Worm (Caenorhabditis elegans) whole organism, late embryonic: Measurements from ENCODE around the gene C06A6.4.

ENCODE experiments used
- F13H6.1 ChIP-seq: sonication (generic microtip); optimal IDR thresholded peaks from 2 replicates; lab custom pipeline; 2016; ENCODE audit warnings: missing genetic modification characterization, missing compliant biosample characterization
- K02D7.2 ChIP-seq: sonication (generic microtip); optimal IDR thresholded peaks from 2 replicates; lab custom pipeline; 2017; ENCODE audit warnings: mild to moderate bottlenecking, missing genetic modification characterization, missing compliant biosample characterization
- Y22D7AL.16 ChIP-seq: sonication (generic microtip); optimal IDR thresholded peaks from 2 replicates; lab custom pipeline; 2016; ENCODE audit warnings: missing genetic modification characterization, missing compliant biosample characterization
- ceh-14 ChIP-seq: sonication (generic microtip); optimal IDR thresholded peaks from 2 replicates; lab custom pipeline; 2016; ENCODE audit warnings: missing genotype, missing genetic modification characterization, missing compliant biosample characterization
- ceh-18 ChIP-seq: sonication (generic microtip); optimal IDR thresholded peaks from 2 replicates; lab custom pipeline; 2016; ENCODE audit warnings: missing genetic modification characterization, missing compliant biosample characterization
- ceh-2 ChIP-seq: sonication (generic microtip); optimal IDR thresholded peaks from 2 replicates; lab custom pipeline; 2016; ENCODE audit warnings: missing genotype, missing genetic modification characterization, missing compliant biosample characterization
- ceh-24 ChIP-seq: sonication (generic microtip); optimal IDR thresholded peaks from 2 replicates; lab custom pipeline; 2016; ENCODE audit warnings: mild to moderate bottlenecking, missing genetic modification characterization, missing compliant biosample characterization
- ceh-30 ChIP-seq: fragments of 150-350 bp; optimal IDR thresholded peaks from 2 replicates; lab custom pipeline; 2014; ENCODE audit warnings: missing biosample characterization, missing genetic modification characterization
- ceh-31 ChIP-seq: sonication (generic microtip); optimal IDR thresholded peaks from 2 replicates; lab custom pipeline; 2016; ENCODE audit warnings: missing genetic modification characterization, missing compliant biosample characterization
- ceh-34 ChIP-seq: sonication (generic microtip); optimal IDR thresholded peaks from 2 replicates; lab custom pipeline; 2016; ENCODE audit warnings: mild to moderate bottlenecking, missing genetic modification characterization, missing compliant biosample characterization
- ceh-45 ChIP-seq: fragments of 200-800 bp; sonication (Bioruptor generic); IDR thresholded peaks from 2 replicates; pipeline ENCODE4 v1.3.6; 2022; ENCODE audit warnings: missing genetic modification reagents, missing genetic modification characterization, missing compliant biosample characterization
- ceh-48 ChIP-seq: sonication (generic microtip); optimal IDR thresholded peaks from 2 replicates; lab custom pipeline; 2016; ENCODE audit warnings: missing genetic modification characterization, inconsistent platforms, missing compliant biosample characterization
- ceh-9 ChIP-seq: sonication (generic microtip); optimal IDR thresholded peaks from 2 replicates; lab custom pipeline; 2016; ENCODE audit warnings: mild to moderate bottlenecking, missing genetic modification characterization, inconsistent platforms, missing compliant biosample characterization
- elt-2 ChIP-seq: sonication (generic microtip); optimal IDR thresholded peaks from 2 replicates; lab custom pipeline; 2016; ENCODE audit warnings: missing genetic modification reagents, missing genetic modification characterization, missing compliant biosample characterization
- elt-4 ChIP-seq: sonication (generic microtip); optimal IDR thresholded peaks from 2 replicates; lab custom pipeline; 2016; ENCODE audit warnings: missing genetic modification characterization, missing compliant biosample characterization
- eyg-1 ChIP-seq: sonication (generic microtip); optimal IDR thresholded peaks from 2 replicates; lab custom pipeline; 2016; ENCODE audit warnings: missing genotype, missing genetic modification characterization, missing compliant biosample characterization
- fkh-10 ChIP-seq: fragments of 150-350 bp; optimal IDR thresholded peaks from 2 replicates; lab custom pipeline; 2014; ENCODE audit warnings: missing biosample characterization, missing genetic modification reagents, missing genetic modification characterization
- fkh-6 ChIP-seq: sonication (generic microtip); optimal IDR thresholded peaks from 2 replicates; lab custom pipeline; 2016; ENCODE audit warnings: missing genetic modification characterization, missing compliant biosample characterization
- gmeb-2 ChIP-seq: sonication (generic microtip); optimal IDR thresholded peaks from 2 replicates; lab custom pipeline; 2016; ENCODE audit warnings: missing genetic modification characterization, inconsistent platforms, missing compliant biosample characterization
- hlh-13 ChIP-seq: fragments of 200-800 bp; sonication (Bioruptor generic); optimal IDR thresholded peaks from 2 replicates; lab custom pipeline; 2018; ENCODE audit warnings: mild to moderate bottlenecking, missing genetic modification characterization, missing compliant biosample characterization
- hlh-30 ChIP-seq: sonication (generic microtip); optimal IDR thresholded peaks from 2 replicates; lab custom pipeline; 2017; ENCODE audit warnings: antibody characterized with exemption, missing genetic modification characterization, missing compliant biosample characterization; ENCODE audit not compliant: insufficient read depth
- hlh-8 ChIP-seq: sonication (generic microtip); optimal IDR thresholded peaks from 2 replicates; lab custom pipeline; 2016; ENCODE audit warnings: missing genotype, missing genetic modification characterization, missing compliant biosample characterization
- madf-2 ChIP-seq: sonication (generic microtip); optimal IDR thresholded peaks from 2 replicates; lab custom pipeline; 2017; ENCODE audit warnings: missing genetic modification characterization, missing compliant biosample characterization
- mec-3 ChIP-seq: sonication (generic microtip); optimal IDR thresholded peaks from 2 replicates; lab custom pipeline; 2016; ENCODE audit warnings: borderline replicate concordance, missing genetic modification characterization, missing compliant biosample characterization
- nfya-1 ChIP-seq: sonication (generic microtip); optimal IDR thresholded peaks from 2 replicates; lab custom pipeline; 2017; ENCODE audit warnings: missing genetic modification characterization, mild to moderate bottlenecking, missing compliant biosample characterization, antibody characterized with exemption, moderate library complexity
- nhr-11 ChIP-seq: fragments of 150-350 bp; optimal IDR thresholded peaks from 2 replicates; lab custom pipeline; 2014; ENCODE audit warnings: missing biosample characterization, missing genetic modification characterization
- odd-2 ChIP-seq: sonication (generic microtip); optimal IDR thresholded peaks from 2 replicates; lab custom pipeline; 2017; ENCODE audit warnings: antibody characterized with exemption, mild to moderate bottlenecking, missing genetic modification characterization, missing compliant biosample characterization
- pag-3 ChIP-seq: sonication (generic microtip); optimal IDR thresholded peaks from 2 replicates; lab custom pipeline; 2016; ENCODE audit warnings: missing compliant biosample characterization, missing genetic modification characterization, borderline replicate concordance
- pha-2 ChIP-seq: sonication (generic microtip); optimal IDR thresholded peaks from 2 replicates; lab custom pipeline; 2017; ENCODE audit warnings: mild to moderate bottlenecking, missing genetic modification characterization, missing compliant biosample characterization
- pqm-1 ChIP-seq: sonication (generic microtip); optimal IDR thresholded peaks from 2 replicates; lab custom pipeline; 2016; ENCODE audit warnings: missing genetic modification characterization, missing compliant biosample characterization
- pros-1 ChIP-seq: fragments of 150-350 bp; optimal IDR thresholded peaks from 2 replicates; lab custom pipeline; 2014; ENCODE audit warnings: missing biosample characterization, missing genetic modification reagents, missing genetic modification characterization
- ref-2 ChIP-seq: sonication (generic microtip); optimal IDR thresholded peaks from 2 replicates; lab custom pipeline; 2016; ENCODE audit warnings: missing genetic modification characterization, missing compliant biosample characterization
- rnt-1 ChIP-seq: sonication (generic microtip); optimal IDR thresholded peaks from 2 replicates; lab custom pipeline; 2016; ENCODE audit warnings: missing genetic modification characterization, missing compliant biosample characterization
- sdc-2 ChIP-seq: sonication (generic microtip); optimal IDR thresholded peaks from 2 replicates; lab custom pipeline; 2016; ENCODE audit warnings: missing genotype, missing genetic modification characterization, missing compliant biosample characterization
- syd-9 ChIP-seq: sonication (generic microtip); optimal IDR thresholded peaks from 2 replicates; lab custom pipeline; 2016; ENCODE audit warnings: mild to moderate bottlenecking, missing genetic modification characterization, moderate library complexity, missing compliant biosample characterization
- tbx-2 ChIP-seq: sonication (generic microtip); optimal IDR thresholded peaks from 2 replicates; lab custom pipeline; 2016; ENCODE audit warnings: missing genetic modification characterization, missing compliant biosample characterization
- ttx-3 ChIP-seq: sonication (generic microtip); optimal IDR thresholded peaks from 2 replicates; lab custom pipeline; 2016; ENCODE audit warnings: missing genetic modification reagents, missing genetic modification characterization, missing compliant biosample characterization
- unc-42 ChIP-seq: sonication (generic microtip); optimal IDR thresholded peaks from 2 replicates; lab custom pipeline; 2016; ENCODE audit warnings: missing genotype, missing genetic modification characterization, missing compliant biosample characterization
- unc-86 ChIP-seq: sonication (generic microtip); optimal IDR thresholded peaks from 2 replicates; lab custom pipeline; 2016; ENCODE audit warnings: missing genetic modification characterization, missing compliant biosample characterization
- zip-5 ChIP-seq: sonication (generic microtip); optimal IDR thresholded peaks from 2 replicates; lab custom pipeline; 2016; ENCODE audit warnings: missing genetic modification characterization, missing compliant biosample characterization
- ztf-16 ChIP-seq: sonication (generic microtip); optimal IDR thresholded peaks from 2 replicates; lab custom pipeline; 2017; ENCODE audit warnings: missing genetic modification characterization, missing compliant biosample characterization

Gene C06A6.4

ce11 chrIV:7796432-7797113 lies 32.5 kb downstream of the C06A6.4 start, which contains the start of gene sgo-1:
Gene sgo-1 (minus strand): TSS chrIV:7796482.
- TF ChIP-seq ceh-45 (GFP tag; lab: Robert Waterston, UW) (no peak), nhr-11 (tag; lab: Kevin White, UChicago) (no peak), rnt-1 (no peak), unc-86 (tag; lab: Kevin White, UChicago) (no peak), pha-2 (tag; lab: Kevin White, UChicago) (no peak), hlh-13 (no peak), sdc-2 (tag; lab: Kevin White, UChicago) (no peak), ref-2 (tag; lab: Kevin White, UChicago) (no peak), ttx-3 (tag; lab: Kevin White, UChicago) (no peak), ceh-2 (tag; lab: Kevin White, UChicago) (no peak), pag-3 (tag; lab: Kevin White, UChicago) (no peak), pros-1 (tag; lab: Kevin White, UChicago) (no peak), ceh-30 (tag; lab: Kevin White, UChicago) (no peak)

ce11 chrIV:7794709-7795108 lies 34.4 kb downstream of the C06A6.4 start, which contains the start of gene ntp-1:
Gene ntp-1 (minus strand): TSS chrIV:7794809.
- no peak for TF ChIP-seq gmeb-2 (tag; lab: Kevin White, UChicago)
- no peak for TF ChIP-seq hlh-30 (tag; lab: Kevin White, UChicago)
- no peak for TF ChIP-seq ttx-3 (tag; lab: Kevin White, UChicago)
- TF ChIP-seq ref-2 (tag; lab: Kevin White, UChicago) = no peak
- TF ChIP-seq ceh-9 (tag; lab: Kevin White, UChicago) = no peak
- TF ChIP-seq pros-1 (tag; lab: Kevin White, UChicago) = no peak
- no peak for TF ChIP-seq ztf-16 (tag; lab: Kevin White, UChicago)
- TF ChIP-seq K02D7.2 (tag; lab: Kevin White, UChicago) = no peak
- TF ChIP-seq F13H6.1 (tag; lab: Kevin White, UChicago) = no peak

ce11 chrIV:7791821-7792446 lies 37.2 kb downstream of the C06A6.4 start, which contains the start of gene C33H5.13:
Gene C33H5.13 (minus strand): TSS chrIV:7792263.
- TF ChIP-seq mec-3 (no peak), fkh-10 (GFP tag; lab: Kevin White, UChicago) (no peak), fkh-6 (tag; lab: Kevin White, UChicago) (no peak), pag-3 (tag; lab: Kevin White, UChicago) (no peak), hlh-30 (tag; lab: Kevin White, UChicago) (no peak), rnt-1 (no peak), syd-9 (tag; lab: Kevin White, UChicago) (no peak), pqm-1 (tag; lab: Kevin White, UChicago) (no peak), zip-5 (tag; lab: Kevin White, UChicago) (no peak), odd-2 (tag; lab: Kevin White, UChicago) (no peak)
- TF ChIP-seq, all 69 proteins: peak for 0

- TF ChIP-seq fkh-10 (GFP tag; lab: Kevin White, UChicago) = no peak
- TF ChIP-seq Y22D7AL.16 (tag; lab: Kevin White, UChicago) = no peak
- peak; percentile 82 for TF ChIP-seq ceh-31 (tag; lab: Kevin White, UChicago)
- peak; percentile 95 for TF ChIP-seq nfya-1
- TF ChIP-seq tbx-2 (tag; lab: Kevin White, UChicago) = peak; percentile 79
- TF ChIP-seq pros-1 (tag; lab: Kevin White, UChicago) = no peak
- no peak for TF ChIP-seq hlh-8 (tag; lab: Kevin White, UChicago)
- peak; percentile 52 for TF ChIP-seq ceh-14
- TF ChIP-seq ceh-30 (tag; lab: Kevin White, UChicago) = no peak
- TF ChIP-seq elt-4 (tag; lab: Kevin White, UChicago) = no peak
- peak; percentile 9 for TF ChIP-seq ceh-48 (tag; lab: Kevin White, UChicago)
- TF ChIP-seq zip-5 (tag; lab: Kevin White, UChicago) = no peak
- no peak for TF ChIP-seq ceh-24 (tag; lab: Kevin White, UChicago)
- TF ChIP-seq ceh-18 = peak; percentile 71
- no peak for TF ChIP-seq F13H6.1 (tag; lab: Kevin White, UChicago)
- TF ChIP-seq unc-86 (tag; lab: Kevin White, UChicago) = peak; percentile 60
- peak; percentile 53 for TF ChIP-seq ref-2 (tag; lab: Kevin White, UChicago)
- TF ChIP-seq eyg-1 = no peak
- TF ChIP-seq madf-2 (tag; lab: Kevin White, UChicago) = no peak
- TF ChIP-seq elt-2 (tag; lab: Kevin White, UChicago) = peak; percentile 73
- peak; percentile 25 for TF ChIP-seq hlh-30 (tag; lab: Kevin White, UChicago)
- TF ChIP-seq ceh-34 = peak; percentile 47
- peak; percentile 88 for TF ChIP-seq unc-42
These were observed 38.1 kb downstream of the C06A6.4 start, which contains the start of gene rsp-6 for ce11 chrIV:7790801-7791588. Gene rsp-6 (minus strand): TSS chrIV:7791229.
